Fruit fly (Drosophila melanogaster) whole organism, embryonic: ENCODE data around the gene Alg7.

Source experiments
- Bgb ChIP-seq: fragments of 200-800 bp; sonication (Bioruptor generic); IDR thresholded peaks from 2 replicates; pipeline ENCODE4 v1.3.6; 2022; ENCODE audit warnings: missing biosample characterization, missing genetic modification characterization; ENCODE audit not compliant: partially characterized antibody
- CG12236 ChIP-seq: fragments of 200-800 bp; sonication (Bioruptor generic); optimal IDR thresholded peaks from 2 replicates; lab custom pipeline; 2016; ENCODE audit warnings: missing biosample characterization, missing genetic modification characterization
- CG12299 ChIP-seq: fragments of 200-800 bp; sonication (Bioruptor generic); optimal IDR thresholded peaks from 2 replicates; lab custom pipeline; 2018; ENCODE audit warnings: missing biosample characterization, mild to moderate bottlenecking, missing genetic modification characterization
- CG13624 ChIP-seq: fragments of 200-800 bp; sonication (Bioruptor generic); optimal IDR thresholded peaks from 2 replicates; lab custom pipeline; 2016; ENCODE audit warnings: missing biosample characterization, missing genetic modification characterization
- CG14860 ChIP-seq: fragments of 200-800 bp; sonication (Bioruptor generic); IDR thresholded peaks from 3 replicates; pipeline ENCODE4 v1.3.6; 2022; ENCODE audit warnings: missing biosample characterization, missing genetic modification characterization; ENCODE audit not compliant: partially characterized antibody
- CG17186 ChIP-seq: fragments of 200-800 bp; sonication (Bioruptor generic); optimal IDR thresholded peaks from 3 replicates; lab custom pipeline; 2017; ENCODE audit warnings: missing biosample characterization, missing genetic modification reagents, missing genetic modification characterization
- CG2199 ChIP-seq: fragments of 200-800 bp; sonication (Bioruptor generic); IDR thresholded peaks from 3 replicates; pipeline ENCODE4 v1.3.6; 2022; ENCODE audit warnings: missing biosample characterization, missing genetic modification characterization
- CG2202 ChIP-seq: fragments of 200-800 bp; sonication (Bioruptor generic); optimal IDR thresholded peaks from 2 replicates; lab custom pipeline; 2018; ENCODE audit warnings: missing biosample characterization, mild to moderate bottlenecking, missing genetic modification characterization
- CG32532 ChIP-seq: fragments of 200-800 bp; sonication (Bioruptor generic); IDR thresholded peaks from 2 replicates; pipeline ENCODE4 v1.3.6; 2022; ENCODE audit warnings: missing biosample characterization, missing genetic modification characterization
- CG32772 ChIP-seq: fragments of 200-800 bp; sonication (Bioruptor generic); IDR thresholded peaks from 2 replicates; pipeline ENCODE4 v1.3.6; 2022; ENCODE audit warnings: missing biosample characterization, missing genetic modification characterization
- CG3995 ChIP-seq: fragments of 200-800 bp; sonication (Bioruptor generic); optimal IDR thresholded peaks from 3 replicates; lab custom pipeline; 2016; ENCODE audit warnings: missing biosample characterization, missing genetic modification characterization
- CG43689 ChIP-seq: fragments of 200-800 bp; sonication (Bioruptor generic); IDR thresholded peaks from 2 replicates; pipeline ENCODE4 v1.3.6; 2022; ENCODE audit warnings: missing biosample characterization, missing genetic modification characterization
- CG4730 ChIP-seq: fragments of 200-800 bp; sonication (Bioruptor generic); IDR thresholded peaks from 2 replicates; pipeline ENCODE4 v1.3.6; 2022; ENCODE audit warnings: missing biosample characterization, missing genetic modification characterization
- CG4854 ChIP-seq: fragments of 200-800 bp; sonication (Bioruptor generic); optimal IDR thresholded peaks from 2 replicates; lab custom pipeline; 2016; ENCODE audit warnings: missing biosample characterization, missing genetic modification characterization, inconsistent platforms
- CG5180 ChIP-seq: fragments of 200-800 bp; sonication (Bioruptor generic); optimal IDR thresholded peaks from 3 replicates; lab custom pipeline; 2017; ENCODE audit warnings: missing biosample characterization, missing genetic modification characterization, mild to moderate bottlenecking, moderate library complexity, missing genetic modification reagents
- CG6654 ChIP-seq: fragments of 200-800 bp; sonication (Bioruptor generic); optimal IDR thresholded peaks from 2 replicates; lab custom pipeline; 2017; ENCODE audit warnings: missing biosample characterization, mild to moderate bottlenecking, missing genetic modification characterization
- CG7745 ChIP-seq: fragments of 200-800 bp; sonication (Bioruptor generic); optimal IDR thresholded peaks from 2 replicates; lab custom pipeline; 2018; ENCODE audit warnings: missing biosample characterization, mild to moderate bottlenecking, missing genetic modification characterization, moderate library complexity
- CG8388 ChIP-seq: fragments of 200-800 bp; sonication (Bioruptor generic); optimal IDR thresholded peaks from 2 replicates; lab custom pipeline; 2019; ENCODE audit warnings: missing biosample characterization, mild to moderate bottlenecking, missing genetic modification characterization, moderate library complexity
- CG8924 ChIP-seq: fragments of 200-800 bp; optimal IDR thresholded peaks from 3 replicates; lab custom pipeline; 2019; ENCODE audit warnings: missing biosample characterization, mild to moderate bottlenecking, missing genetic modification characterization, moderate library complexity
- CG8944 ChIP-seq: fragments of 200-800 bp; sonication (Bioruptor generic); optimal IDR thresholded peaks from 3 replicates; lab custom pipeline; 2016; ENCODE audit warnings: missing biosample characterization, missing genetic modification characterization
- CG9797 ChIP-seq: fragments of 200-800 bp; sonication (Bioruptor generic); optimal IDR thresholded peaks from 3 replicates; lab custom pipeline; 2018; ENCODE audit warnings: missing biosample characterization, mild to moderate bottlenecking, missing genetic modification characterization
- Dll ChIP-seq: fragments of 200-800 bp; sonication (Bioruptor generic); IDR thresholded peaks from 4 replicates; pipeline ENCODE4 v1.3.6; 2022; ENCODE audit warnings: missing biosample characterization, missing genetic modification characterization; ENCODE audit not compliant: partially characterized antibody
- E2f2 ChIP-seq: fragments of 200-800 bp; sonication (Bioruptor generic); IDR thresholded peaks from 2 replicates; pipeline ENCODE4 v1.3.6; 2022; ENCODE audit warnings: missing biosample characterization, missing genetic modification characterization
- Gsc ChIP-seq: fragments of 200-800 bp; sonication (Bioruptor generic); IDR thresholded peaks from 2 replicates; pipeline ENCODE4 v1.3.6; 2022; ENCODE audit warnings: missing biosample characterization, missing genetic modification characterization
- Lhr ChIP-seq: fragments of 200-800 bp; sonication (Bioruptor generic); optimal IDR thresholded peaks from 3 replicates; lab custom pipeline; 2017; ENCODE audit warnings: mild to moderate bottlenecking, missing biosample characterization, missing genetic modification reagents, missing genetic modification characterization
- MTF-1 ChIP-seq: fragments of 200-800 bp; sonication (Bioruptor generic); optimal IDR thresholded peaks from 2 replicates; lab custom pipeline; 2018; ENCODE audit warnings: missing biosample characterization, mild to moderate bottlenecking, missing genetic modification characterization, borderline replicate concordance
- Oaz ChIP-seq: fragments of 200-800 bp; sonication (Bioruptor generic); IDR thresholded peaks from 2 replicates; pipeline ENCODE4 v1.3.6; 2022; ENCODE audit warnings: missing biosample characterization, missing genetic modification characterization
- Poxn ChIP-seq: fragments of 200-800 bp; sonication (Bioruptor generic); IDR thresholded peaks from 2 replicates; pipeline ENCODE4 v1.3.6; 2022; ENCODE audit warnings: missing biosample characterization, missing genetic modification characterization
- Side ChIP-seq: fragments of 200-800 bp; sonication (Bioruptor generic); optimal IDR thresholded peaks from 2 replicates; lab custom pipeline; 2016; ENCODE audit warnings: missing biosample characterization, missing genetic modification characterization
- Sox100B ChIP-seq: fragments of 200-800 bp; sonication (Bioruptor generic); optimal IDR thresholded peaks from 3 replicates; lab custom pipeline; 2018; ENCODE audit warnings: missing biosample characterization, mild to moderate bottlenecking, missing genetic modification characterization
- Xbp1 ChIP-seq: fragments of 200-800 bp; sonication (Bioruptor generic); optimal IDR thresholded peaks from 3 replicates; lab custom pipeline; 2016; ENCODE audit warnings: missing biosample characterization, mild to moderate bottlenecking, missing genetic modification characterization
- ac ChIP-seq: fragments of 200-800 bp; sonication (Bioruptor generic); optimal IDR thresholded peaks from 3 replicates; lab custom pipeline; 2017; ENCODE audit warnings: missing biosample characterization, mild to moderate bottlenecking, missing genetic modification characterization
- ap ChIP-seq: fragments of 200-800 bp; sonication (Bioruptor generic); IDR thresholded peaks from 2 replicates; pipeline ENCODE4 v1.3.6; 2022; ENCODE audit warnings: missing biosample characterization, missing genetic modification characterization
- ato ChIP-seq: fragments of 200-800 bp; sonication (Bioruptor generic); IDR thresholded peaks from 2 replicates; pipeline ENCODE4 v1.3.6; 2022; ENCODE audit warnings: missing biosample characterization, missing genetic modification characterization; ENCODE audit not compliant: partially characterized antibody
- bab2 ChIP-seq: fragments of 200-800 bp; sonication (Bioruptor generic); optimal IDR thresholded peaks from 2 replicates; lab custom pipeline; 2016; ENCODE audit warnings: missing biosample characterization, missing genetic modification characterization
- cas ChIP-seq: fragments of 200-800 bp; sonication (Bioruptor generic); IDR thresholded peaks from 2 replicates; pipeline ENCODE4 v1.3.6; 2022; ENCODE audit warnings: missing biosample characterization, missing genetic modification characterization
- chn ChIP-seq: fragments of 200-800 bp; sonication (Bioruptor generic); optimal IDR thresholded peaks from 2 replicates; lab custom pipeline; 2016; ENCODE audit warnings: missing biosample characterization, missing genetic modification characterization
- cwo ChIP-seq: fragments of 200-800 bp; sonication (Bioruptor generic); optimal IDR thresholded peaks from 3 replicates; lab custom pipeline; 2017; ENCODE audit warnings: missing biosample characterization, missing genetic modification characterization, mild to moderate bottlenecking, moderate library complexity, missing genetic modification reagents
- dmrt11E ChIP-seq: fragments of 200-800 bp; sonication (Bioruptor generic); optimal IDR thresholded peaks from 3 replicates; lab custom pipeline; 2018; ENCODE audit warnings: missing biosample characterization, mild to moderate bottlenecking, missing genetic modification characterization, moderate library complexity
- esg ChIP-seq: fragments of 200-800 bp; sonication (Bioruptor generic); conservative IDR thresholded peaks from 2 replicates; pipeline ENCODE4 v1.3.6; 2022; ENCODE audit warnings: missing biosample characterization, missing genetic modification characterization
- lola ChIP-seq, 3 experiments: fragments of >200 bp in 2 of 3; fragments of 200-800 bp in 1 of 3; sonication (Bioruptor generic) in 1 of 3; optimal IDR thresholded peaks; 2 replicates each; lab custom pipeline; 2017 to 2019; ENCODE audit warnings: missing biosample characterization in 3 of 3, missing genetic modification characterization in 3 of 3, mild to moderate bottlenecking in 1 of 3, moderate library complexity in 1 of 3
- org-1 ChIP-seq: fragments of 200-800 bp; sonication (Bioruptor generic); optimal IDR thresholded peaks from 2 replicates; lab custom pipeline; 2017; ENCODE audit warnings: missing biosample characterization, missing genetic modification characterization
- prd ChIP-seq, 3 experiments: fragments of >200 bp in 2 of 3; fragments of 200-800 bp in 1 of 3; sonication (Bioruptor generic) in 1 of 3; optimal IDR thresholded peaks in 2 of 3; IDR thresholded peaks in 1 of 3; 2 replicates in 2 of 3; 3 replicates in 1 of 3; pipeline versions ENCODE4 v1.3.6 to Lab custom; 2017 to 2022; ENCODE audit warnings: missing biosample characterization in 1 of 3, missing genetic modification characterization in 1 of 3
- pzg ChIP-seq: fragments of 200-800 bp; sonication (Bioruptor generic); optimal IDR thresholded peaks from 3 replicates; lab custom pipeline; 2018; ENCODE audit warnings: missing biosample characterization, mild to moderate bottlenecking, missing genetic modification characterization, moderate library complexity
- sisA ChIP-seq: fragments of 200-800 bp; sonication (Bioruptor generic); IDR thresholded peaks from 2 replicates; pipeline ENCODE4 v1.3.6; 2022; ENCODE audit warnings: missing biosample characterization, missing genetic modification characterization
- tio ChIP-seq: fragments of 200-800 bp; sonication (Bioruptor generic); optimal IDR thresholded peaks from 2 replicates; lab custom pipeline; 2017; ENCODE audit warnings: missing biosample characterization, missing genetic modification characterization, inconsistent platforms
- yki ChIP-seq: fragments of >200 bp; optimal IDR thresholded peaks from 3 replicates; lab custom pipeline; 2018
- zen2 ChIP-seq: fragments of 200-800 bp; sonication (Bioruptor generic); IDR thresholded peaks from 3 replicates; pipeline ENCODE4 v1.3.6; 2022; ENCODE audit warnings: missing biosample characterization, missing genetic modification characterization; ENCODE audit not compliant: partially characterized antibody

The Alg7 gene

DNA sequence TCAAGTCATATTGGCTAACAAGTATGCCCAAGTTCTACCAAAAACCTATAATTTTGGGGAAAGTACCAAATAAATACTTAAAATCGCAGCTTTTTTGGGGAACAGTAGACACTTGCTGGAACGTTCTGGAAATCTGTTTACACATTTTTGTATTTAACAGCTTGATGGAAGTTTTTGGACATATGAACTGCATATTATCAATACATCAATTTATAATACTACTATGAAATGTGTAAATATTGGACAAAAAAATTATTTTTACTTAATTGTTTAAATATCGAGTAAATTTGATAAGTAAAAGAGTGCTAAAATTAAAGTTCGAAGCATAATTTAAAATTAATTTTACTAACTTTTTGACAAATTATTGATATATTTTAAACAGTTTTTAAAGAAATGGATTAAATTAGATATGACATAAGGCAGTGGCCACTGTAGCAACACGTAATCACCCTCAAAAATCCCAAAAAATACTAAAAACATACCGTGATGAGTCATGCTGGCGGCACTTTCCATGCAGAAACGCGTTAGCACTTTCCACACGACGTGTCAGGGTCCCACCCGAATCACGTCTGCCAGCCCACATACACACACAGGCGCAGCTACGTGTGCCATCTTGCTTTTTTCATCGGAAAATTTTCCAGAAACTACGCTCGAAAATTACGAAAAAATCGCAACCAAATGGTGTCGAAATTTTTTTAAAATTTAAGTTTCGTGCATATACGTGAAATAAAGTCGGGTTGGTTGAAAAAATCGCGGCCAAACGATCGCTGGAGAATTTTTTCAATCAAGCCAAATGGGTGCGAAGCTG, 13.8 kb upstream of the Alg7 start, which contains the start of gene Sirt1 (continued):
- TF ChIP-seq Gsc (GFP tag; lab: Robert Waterston, UW) (no peak; the same call in 1 of the 2 replicates), CG8924 (tag; lab: Kevin White, UChicago) (peak; percentile 88), CG2202 (peak; percentile 40), CG32772 (GFP tag; lab: Robert Waterston, UW) (peak; percentile 75; the same call in 1 of the 2 replicates), ap (GFP tag; lab: Robert Waterston, UW) (peak; percentile 70), bab2 (peak; percentile 68), org-1 (peak; percentile 72), CG17186 (GFP tag; lab: Kevin White, UChicago) (no peak), CG8944 (GFP tag; lab: Kevin White, UChicago) (peak; percentile 58), CG32532 (GFP tag; lab: Robert Waterston, UW) (peak; percentile 84), cwo (peak; percentile 72), CG43689 (GFP tag; lab: Robert Waterston, UW) (peak; percentile 58), CG6654 (GFP tag; lab: Kevin White, UChicago) (peak; percentile 67), tio (GFP tag; lab: Kevin White, UChicago) (peak; percentile 94), Oaz (GFP tag; lab: Robert Waterston, UW) (peak; percentile 59), CG12299 (tag; lab: Kevin White, UChicago) (peak; percentile 61), Xbp1 (GFP tag; lab: Kevin White, UChicago) (peak; percentile 92), zen2 (GFP tag; lab: Robert Waterston, UW) (no peak), CG2199 (GFP tag; lab: Robert Waterston, UW) (no peak), CG3995 (peak; percentile 60), Dll (GFP tag; lab: Robert Waterston, UW) (no peak; the same call in 3 of the 4 replicates), MTF-1 (GFP tag; lab: Kevin White, UChicago) (peak; percentile 67), yki (lab: Kevin White, UChicago) (no peak), dmrt11E (tag; lab: Kevin White, UChicago) (peak; percentile 92), CG4730 (GFP tag; lab: Robert Waterston, UW) (peak; percentile 67), ato (GFP tag; lab: Robert Waterston, UW) (no peak), CG9797 (GFP tag; lab: Kevin White, UChicago) (peak; percentile 70), CG7745 (tag; lab: Kevin White, UChicago) (no peak), esg (GFP tag; lab: Robert Waterston, UW) (peak; percentile 83), E2f2 (GFP tag; lab: Robert Waterston, UW) (peak; percentile 43; the same call in 1 of the 2 replicates), cas (no peak), CG13624 (GFP tag; lab: Kevin White, UChicago) (peak; percentile 34), Lhr (GFP tag; lab: Kevin White, UChicago) (peak; percentile 56), Side (GFP tag; lab: Kevin White, UChicago) (no peak), Poxn (GFP tag; lab: Robert Waterston, UW) (peak; percentile 53), CG14860 (GFP tag; lab: Robert Waterston, UW) (no peak), CG8388 (GFP tag; lab: Kevin White, UChicago) (peak; percentile 82), CG12236 (GFP tag; lab: Kevin White, UChicago) (no peak), chn (GFP tag; lab: Kevin White, UChicago) (peak; percentile 35), lola (GFP tag; optimal IDR thresholded peaks at IDR 0.05; lab: Kevin White, UChicago) (peak in 1 of 3 experiments; percentile 93), CG4854 (GFP tag; lab: Kevin White, UChicago) (peak; percentile 18), sisA (GFP tag; lab: Robert Waterston, UW) (peak; percentile 78), Bgb (peak; percentile 48; the same call in 1 of the 2 replicates), CG5180 (no peak), Sox100B (GFP tag; lab: Kevin White, UChicago) (no peak), pzg (peak; percentile 56), prd (optimal IDR thresholded peaks at IDR 0.05; lab: Kevin White, UChicago) (no peak), prd (GFP tag; IDR thresholded peaks at IDR 0.05; lab: Robert Waterston, UW) (peak; percentile 89), ac (no peak)
